Worm (Caenorhabditis elegans): Measurements from ENCODE around the gene gcy-19.

ce11 chrII:3203415-3203814 lies 55.7 kb downstream of the gcy-19 start, which contains the start of gene sri-50:
- TF ChIP-seq mdl-1 (tag; optimal IDR thresholded peaks at IDR 0.05) (no peak), nhr-77 (tag; optimal IDR thresholded peaks at IDR 0.05) (no peak), egl-27 (tag; optimal IDR thresholded peaks at IDR 0.05) (no peak), mab-5 (tag; optimal IDR thresholded peaks at IDR 0.05) (no peak), unc-62 (GFP tag; optimal IDR thresholded peaks at IDR 0.05) (no peak), lin-13 (GFP tag; optimal IDR thresholded peaks at IDR 0.05) (no peak), ceh-16 (tag; optimal IDR thresholded peaks at IDR 0.05) (no peak), lin-39 (tag; optimal IDR thresholded peaks at IDR 0.05) (no peak), ceh-82 (tag; optimal IDR thresholded peaks at IDR 0.05) (no peak), unc-55 (GFP tag; optimal IDR thresholded peaks at IDR 0.05) (no peak)

Data from whole organism, L2 larva.